Fruit fly (Drosophila melanogaster) whole organism, embryonic: ENCODE measurements around the gene CG10738.

Source experiments
- ATbp ChIP-seq: fragments of 200-800 bp; sonication (Bioruptor generic); optimal IDR thresholded peaks from 2 replicates; lab custom pipeline; 2017; ENCODE audit warnings: missing biosample characterization, mild to moderate bottlenecking, missing genetic modification characterization, missing genetic modification reagents
- CG10979 ChIP-seq: fragments of 200-800 bp; sonication (Bioruptor generic); optimal IDR thresholded peaks from 2 replicates; lab custom pipeline; 2018; ENCODE audit warnings: missing biosample characterization, mild to moderate bottlenecking, missing genetic modification characterization, moderate library complexity
- CG12104 ChIP-seq: fragments of 200-800 bp; sonication (Bioruptor generic); optimal IDR thresholded peaks from 3 replicates; lab custom pipeline; 2016; ENCODE audit warnings: missing biosample characterization, missing genetic modification characterization
- CG12659 ChIP-seq: fragments of 200-800 bp; sonication (Bioruptor generic); optimal IDR thresholded peaks from 3 replicates; lab custom pipeline; 2017; ENCODE audit warnings: mild to moderate bottlenecking, missing biosample characterization, missing genetic modification reagents, missing genetic modification characterization
- CG12744 ChIP-seq: fragments of 200-800 bp; sonication (Bioruptor generic); optimal IDR thresholded peaks from 2 replicates; lab custom pipeline; 2016; ENCODE audit warnings: missing biosample characterization, missing genetic modification characterization
- CG13287 ChIP-seq: fragments of 200-800 bp; sonication (Bioruptor generic); IDR thresholded peaks from 2 replicates; pipeline ENCODE4 v1.3.6; 2022; ENCODE audit warnings: missing biosample characterization, missing genetic modification characterization; ENCODE audit not compliant: partially characterized antibody
- CG14860 ChIP-seq: fragments of 200-800 bp; sonication (Bioruptor generic); IDR thresholded peaks from 3 replicates; pipeline ENCODE4 v1.3.6; 2022; ENCODE audit warnings: missing biosample characterization, missing genetic modification characterization; ENCODE audit not compliant: partially characterized antibody
- CG15011 ChIP-seq: fragments of 200-800 bp; sonication (Bioruptor generic); optimal IDR thresholded peaks from 3 replicates; lab custom pipeline; 2018; ENCODE audit warnings: missing biosample characterization, mild to moderate bottlenecking, missing genetic modification characterization
- CG1602 ChIP-seq: fragments of 200-800 bp; sonication (Bioruptor generic); optimal IDR thresholded peaks from 3 replicates; lab custom pipeline; 2016; ENCODE audit warnings: missing biosample characterization, missing genetic modification characterization
- CG17802 ChIP-seq: fragments of 200-800 bp; sonication (Bioruptor generic); optimal IDR thresholded peaks from 2 replicates; lab custom pipeline; 2018; ENCODE audit warnings: missing biosample characterization, mild to moderate bottlenecking, missing genetic modification characterization, moderate library complexity
- CG18476 ChIP-seq: fragments of 200-800 bp; sonication (Bioruptor generic); optimal IDR thresholded peaks from 2 replicates; lab custom pipeline; 2016; ENCODE audit warnings: missing biosample characterization, mild to moderate bottlenecking, missing genetic modification characterization
- CG2202 ChIP-seq: fragments of 200-800 bp; sonication (Bioruptor generic); optimal IDR thresholded peaks from 2 replicates; lab custom pipeline; 2018; ENCODE audit warnings: missing biosample characterization, mild to moderate bottlenecking, missing genetic modification characterization
- CG30020 ChIP-seq: fragments of 200-800 bp; optimal IDR thresholded peaks from 2 replicates; lab custom pipeline; 2019; ENCODE audit warnings: missing biosample characterization, mild to moderate bottlenecking, missing genetic modification characterization, moderate library complexity
- CG31365 ChIP-seq: fragments of 200-800 bp; sonication (Bioruptor generic); optimal IDR thresholded peaks from 2 replicates; lab custom pipeline; 2018; ENCODE audit warnings: missing biosample characterization, mild to moderate bottlenecking, missing genetic modification characterization
- CG33213 ChIP-seq: fragments of 200-800 bp; sonication (Bioruptor generic); optimal IDR thresholded peaks from 3 replicates; lab custom pipeline; 2016; ENCODE audit warnings: missing biosample characterization, missing genetic modification characterization
- CG34376 ChIP-seq: fragments of 200-800 bp; sonication (Bioruptor generic); optimal IDR thresholded peaks from 2 replicates; lab custom pipeline; 2018; ENCODE audit warnings: missing biosample characterization, mild to moderate bottlenecking, missing genetic modification characterization
- CG43689 ChIP-seq: fragments of 200-800 bp; sonication (Bioruptor generic); IDR thresholded peaks from 2 replicates; pipeline ENCODE4 v1.3.6; 2022; ENCODE audit warnings: missing biosample characterization, missing genetic modification characterization
- CG4424 ChIP-seq: fragments of 200-800 bp; sonication (Bioruptor generic); optimal IDR thresholded peaks from 3 replicates; lab custom pipeline; 2016; ENCODE audit warnings: missing biosample characterization, missing genetic modification characterization
- CG4854 ChIP-seq: fragments of 200-800 bp; sonication (Bioruptor generic); optimal IDR thresholded peaks from 2 replicates; lab custom pipeline; 2016; ENCODE audit warnings: missing biosample characterization, missing genetic modification characterization, inconsistent platforms
- CG6254 ChIP-seq: fragments of 200-800 bp; sonication (Bioruptor generic); optimal IDR thresholded peaks from 3 replicates; lab custom pipeline; 2017; ENCODE audit warnings: mild to moderate bottlenecking, missing biosample characterization, missing genetic modification reagents, missing genetic modification characterization
- CG8765 ChIP-seq: fragments of 200-800 bp; sonication (Bioruptor generic); IDR thresholded peaks from 2 replicates; pipeline ENCODE4 v1.3.6; 2022; ENCODE audit warnings: missing biosample characterization, missing genetic modification characterization
- CG9215 ChIP-seq: fragments of 200-800 bp; sonication (Bioruptor generic); IDR thresholded peaks from 2 replicates; pipeline ENCODE4 v1.3.6; 2022; ENCODE audit warnings: missing biosample characterization, missing genetic modification characterization
- CG9727 ChIP-seq: fragments of 200-800 bp; sonication (Bioruptor generic); optimal IDR thresholded peaks from 3 replicates; lab custom pipeline; 2017; ENCODE audit warnings: missing biosample characterization, mild to moderate bottlenecking, missing genetic modification characterization
- CoRest ChIP-seq: fragments of 200-800 bp; sonication (Bioruptor generic); optimal IDR thresholded peaks from 3 replicates; lab custom pipeline; 2018; ENCODE audit warnings: missing biosample characterization, mild to moderate bottlenecking, missing genetic modification characterization, moderate library complexity
- Dip3 ChIP-seq: fragments of 200-800 bp; sonication (Bioruptor generic); optimal IDR thresholded peaks from 3 replicates; lab custom pipeline; 2016; ENCODE audit warnings: missing biosample characterization, missing genetic modification characterization
- Dref ChIP-seq: fragments of 200-800 bp; sonication (Bioruptor generic); IDR thresholded peaks from 2 replicates; pipeline ENCODE4 v1.3.6; 2022; ENCODE audit warnings: missing biosample characterization, missing genetic modification characterization
- HLH54F ChIP-seq: fragments of 200-800 bp; sonication (Bioruptor generic); optimal IDR thresholded peaks from 3 replicates; lab custom pipeline; 2016; ENCODE audit warnings: missing biosample characterization, missing genetic modification characterization
- Lim3 ChIP-seq: fragments of 200-800 bp; sonication (Bioruptor generic); IDR thresholded peaks from 2 replicates; pipeline ENCODE4 v1.3.6; 2022; ENCODE audit warnings: missing biosample characterization, missing genetic modification characterization
- MBD-R2 ChIP-seq: fragments of 200-800 bp; sonication (Bioruptor generic); IDR thresholded peaks from 2 replicates; pipeline ENCODE4 v1.3.6; 2022; ENCODE audit warnings: missing biosample characterization, missing genetic modification characterization
- Myb ChIP-seq: fragments of 200-800 bp; sonication (Bioruptor generic); optimal IDR thresholded peaks from 2 replicates; lab custom pipeline; 2016; ENCODE audit warnings: missing biosample characterization, missing genetic modification characterization
- Neu2 ChIP-seq: fragments of 200-800 bp; sonication (Bioruptor generic); optimal IDR thresholded peaks from 3 replicates; lab custom pipeline; 2016; ENCODE audit warnings: missing biosample characterization, missing genetic modification characterization, borderline replicate concordance
- az2 ChIP-seq: fragments of 200-800 bp; sonication (Bioruptor generic); optimal IDR thresholded peaks from 3 replicates; lab custom pipeline; 2016; ENCODE audit warnings: missing biosample characterization, missing genetic modification characterization
- bsh ChIP-seq, 2 experiments: fragments of 200-800 bp; sonication (Bioruptor generic); optimal IDR thresholded peaks; 2 replicates each; lab custom pipeline; 2017 to 2018; ENCODE audit warnings: mild to moderate bottlenecking in 2 of 2, missing biosample characterization in 2 of 2, missing genetic modification characterization in 2 of 2, moderate library complexity in 1 of 2
- eve ChIP-seq, 2 experiments: fragments of >200 bp; optimal IDR thresholded peaks; 2 replicates each; lab custom pipeline; 2017; ENCODE audit warnings: missing biosample characterization in 2 of 2, missing genetic modification characterization in 2 of 2
- exex ChIP-seq: fragments of 200-800 bp; sonication (Bioruptor generic); optimal IDR thresholded peaks from 4 replicates; lab custom pipeline; 2018; ENCODE audit warnings: missing biosample characterization, mild to moderate bottlenecking, missing genetic modification characterization, moderate library complexity
- fd96Cb ChIP-seq: fragments of 200-800 bp; sonication (Bioruptor generic); optimal IDR thresholded peaks from 2 replicates; lab custom pipeline; 2018; ENCODE audit warnings: missing biosample characterization, mild to moderate bottlenecking, missing genetic modification characterization, moderate library complexity
- fru ChIP-seq: fragments of >200 bp; optimal IDR thresholded peaks from 2 replicates; lab custom pipeline; 2017
- gro ChIP-seq: fragments of 200-800 bp; sonication (Bioruptor generic); optimal IDR thresholded peaks from 2 replicates; lab custom pipeline; 2016; ENCODE audit warnings: missing biosample characterization, missing genetic modification characterization
- hkb ChIP-seq, 2 experiments: fragments of 200-800 bp in 1 of 2; fragments of >200 bp in 1 of 2; sonication (Bioruptor generic) in 1 of 2; IDR thresholded peaks in 1 of 2; optimal IDR thresholded peaks in 1 of 2; 2 replicates each; pipeline versions ENCODE4 v1.3.6 to Lab custom; 2017 to 2022; ENCODE audit warnings: missing biosample characterization in 1 of 2, missing genetic modification characterization in 1 of 2
- mld ChIP-seq: fragments of 200-800 bp; sonication (Bioruptor generic); IDR thresholded peaks from 3 replicates; pipeline ENCODE4 v1.3.6; 2022; ENCODE audit warnings: missing biosample characterization, missing genetic modification characterization; ENCODE audit not compliant: partially characterized antibody
- p53 ChIP-seq: fragments of 200-800 bp; sonication (Bioruptor generic); optimal IDR thresholded peaks from 2 replicates; lab custom pipeline; 2016; ENCODE audit warnings: missing biosample characterization, missing genetic modification characterization
- pita ChIP-seq: fragments of 200-800 bp; sonication (Bioruptor generic); optimal IDR thresholded peaks from 2 replicates; lab custom pipeline; 2017; ENCODE audit warnings: missing biosample characterization, mild to moderate bottlenecking, missing genetic modification characterization
- pzg ChIP-seq: fragments of 200-800 bp; sonication (Bioruptor generic); optimal IDR thresholded peaks from 3 replicates; lab custom pipeline; 2018; ENCODE audit warnings: missing biosample characterization, mild to moderate bottlenecking, missing genetic modification characterization, moderate library complexity
- repo ChIP-seq: fragments of 200-800 bp; sonication (Bioruptor generic); optimal IDR thresholded peaks from 2 replicates; lab custom pipeline; 2016; ENCODE audit warnings: missing biosample characterization, missing genetic modification characterization
- sug ChIP-seq: fragments of 200-800 bp; optimal IDR thresholded peaks from 2 replicates; lab custom pipeline; 2019; ENCODE audit warnings: missing biosample characterization, mild to moderate bottlenecking, missing genetic modification characterization, moderate library complexity
- tin ChIP-seq: fragments of 200-800 bp; sonication (Bioruptor generic); optimal IDR thresholded peaks from 3 replicates; lab custom pipeline; 2016; ENCODE audit warnings: missing biosample characterization, missing genetic modification characterization
- tll ChIP-seq, 2 experiments: fragments of 200-800 bp in 1 of 2; fragments of >200 bp in 1 of 2; sonication (Bioruptor generic) in 1 of 2; optimal IDR thresholded peaks; 2 replicates each; lab custom pipeline; 2017 to 2019; ENCODE audit warnings: missing biosample characterization in 2 of 2, missing genetic modification characterization in 2 of 2, mild to moderate bottlenecking in 1 of 2, moderate library complexity in 1 of 2
- toy ChIP-seq: fragments of 200-800 bp; sonication (Bioruptor generic); IDR thresholded peaks from 2 replicates; pipeline ENCODE4 v1.3.6; 2022; ENCODE audit warnings: missing biosample characterization, missing genetic modification characterization
- yki ChIP-seq: fragments of >200 bp; optimal IDR thresholded peaks from 3 replicates; lab custom pipeline; 2018

Gene CG10738

dm6 chr3L:13486041-13486859, 35.7 kb downstream of the CG10738 start, which contains the start of the genes Abp1 and Tgi (continued):
- TF ChIP-seq repo (GFP tag; lab: Kevin White, UChicago) (no peak), fru (lab: Kevin White, UChicago) (no peak), CG30020 (peak; percentile 10), CG18476 (peak; percentile 10), mld (GFP tag; lab: Robert Waterston, UW) (peak; percentile 63; the same call in 2 of the 3 replicates), CG9727 (GFP tag; lab: Kevin White, UChicago) (peak; percentile 6), ATbp (GFP tag; lab: Kevin White, UChicago) (no peak), CG1602 (peak; percentile 13), CG31365 (tag; lab: Kevin White, UChicago) (no peak), tin (GFP tag; lab: Kevin White, UChicago) (peak; percentile 25), MBD-R2 (GFP tag; lab: Robert Waterston, UW) (peak; percentile 79), tll (GFP tag; optimal IDR thresholded peaks at IDR 0.05; lab: Kevin White, UChicago) (no peak), CG12744 (GFP tag; lab: Kevin White, UChicago) (peak; percentile 15), CG9215 (GFP tag; lab: Robert Waterston, UW) (peak; percentile 51; the same call in 1 of the 2 replicates), toy (GFP tag; lab: Robert Waterston, UW) (no peak), CG15011 (GFP tag; lab: Kevin White, UChicago) (no peak), p53 (GFP tag; lab: Kevin White, UChicago) (no peak), az2 (GFP tag; lab: Kevin White, UChicago) (peak; percentile 7), CG8765 (GFP tag; lab: Robert Waterston, UW) (no peak), Lim3 (GFP tag; lab: Robert Waterston, UW) (no peak), CG14860 (GFP tag; lab: Robert Waterston, UW) (peak; percentile 60), CG17802 (tag; lab: Kevin White, UChicago) (no peak), pita (GFP tag; lab: Kevin White, UChicago) (peak; percentile 78), fd96Cb (no peak), CoRest (peak; percentile 66), CG4424 (GFP tag; lab: Kevin White, UChicago) (no peak), eve (GFP tag; optimal IDR thresholded peaks at IDR 0.05; lab: Kevin White, UChicago) (no peak), exex (tag; lab: Kevin White, UChicago) (no peak), sug (tag; lab: Kevin White, UChicago) (peak; percentile 21), CG43689 (GFP tag; lab: Robert Waterston, UW) (no peak), CG33213 (GFP tag; lab: Kevin White, UChicago) (peak; percentile 61), hkb (optimal IDR thresholded peaks at IDR 0.05; lab: Kevin White, UChicago) (no peak), hkb (GFP tag; IDR thresholded peaks at IDR 0.05; lab: Robert Waterston, UW) (no peak), CG12104 (no peak), Dip3 (no peak), bsh (GFP tag; optimal IDR thresholded peaks at IDR 0.05; lab: Kevin White, UChicago) (no peak), CG12659 (peak; percentile 71), CG10979 (tag; lab: Kevin White, UChicago) (no peak), Myb (peak; percentile 38), CG34376 (no peak), Dref (GFP tag; lab: Robert Waterston, UW) (peak; percentile 93), CG13287 (GFP tag; lab: Robert Waterston, UW) (peak; percentile 80), yki (lab: Kevin White, UChicago) (no peak), Neu2 (GFP tag; lab: Kevin White, UChicago) (no peak), CG4854 (GFP tag; lab: Kevin White, UChicago) (no peak), CG2202 (tag; lab: Kevin White, UChicago) (no peak), gro (GFP tag; lab: Kevin White, UChicago) (peak; percentile 36), pzg (peak; percentile 88), CG6254 (GFP tag; lab: Kevin White, UChicago) (no peak), HLH54F (GFP tag; lab: Kevin White, UChicago) (peak; percentile 37)
